Fruit fly (Drosophila melanogaster): ENCODE measurements around the gene Cyp4d14.

Gene Cyp4d14

dm6 chrX:2196086-2196732, 21.1 kb upstream of the Cyp4d14 start (continued):
- TF ChIP-seq vri (GFP tag; optimal IDR thresholded peaks at IDR 0.05) = peak; percentile 90
- TF ChIP-seq CG34406 (GFP tag; optimal IDR thresholded peaks at IDR 0.05) = peak; percentile 32
- TF ChIP-seq svp (GFP tag) = peak; percentile 100
- no peak for TF ChIP-seq fkh (GFP tag; optimal IDR thresholded peaks at IDR 0.05)
- TF ChIP-seq ss (GFP tag; optimal IDR thresholded peaks at IDR 0.05) = peak; percentile 2 to 27
- TF ChIP-seq Smox (GFP tag; optimal IDR thresholded peaks at IDR 0.05) = peak; percentile 51
- TF ChIP-seq CG15336 (GFP tag; IDR thresholded peaks at IDR 0.05) = peak; percentile 49
- TF ChIP-seq Eip75B (GFP tag; optimal IDR thresholded peaks at IDR 0.05) = peak; percentile 8
- peak; percentile 69; the same call in 1 of the 3 replicates for TF ChIP-seq eg (GFP tag; IDR thresholded peaks at IDR 0.05)
- peak; percentile 47 for TF ChIP-seq Hr4 (GFP tag; optimal IDR thresholded peaks at IDR 0.05)
- no peak for TF ChIP-seq Eip93F (GFP tag; optimal IDR thresholded peaks at IDR 0.05)
- TF ChIP-seq CG8319 (GFP tag; optimal IDR thresholded peaks at IDR 0.05) = no peak
- TF ChIP-seq Ets96B (tag; optimal IDR thresholded peaks at IDR 0.05) = peak; percentile 12
- TF ChIP-seq cyc (GFP tag; optimal IDR thresholded peaks at IDR 0.05) = peak; percentile 40
- TF ChIP-seq Sox102F (GFP tag; optimal IDR thresholded peaks at IDR 0.05) = peak; percentile 32

DNA sequence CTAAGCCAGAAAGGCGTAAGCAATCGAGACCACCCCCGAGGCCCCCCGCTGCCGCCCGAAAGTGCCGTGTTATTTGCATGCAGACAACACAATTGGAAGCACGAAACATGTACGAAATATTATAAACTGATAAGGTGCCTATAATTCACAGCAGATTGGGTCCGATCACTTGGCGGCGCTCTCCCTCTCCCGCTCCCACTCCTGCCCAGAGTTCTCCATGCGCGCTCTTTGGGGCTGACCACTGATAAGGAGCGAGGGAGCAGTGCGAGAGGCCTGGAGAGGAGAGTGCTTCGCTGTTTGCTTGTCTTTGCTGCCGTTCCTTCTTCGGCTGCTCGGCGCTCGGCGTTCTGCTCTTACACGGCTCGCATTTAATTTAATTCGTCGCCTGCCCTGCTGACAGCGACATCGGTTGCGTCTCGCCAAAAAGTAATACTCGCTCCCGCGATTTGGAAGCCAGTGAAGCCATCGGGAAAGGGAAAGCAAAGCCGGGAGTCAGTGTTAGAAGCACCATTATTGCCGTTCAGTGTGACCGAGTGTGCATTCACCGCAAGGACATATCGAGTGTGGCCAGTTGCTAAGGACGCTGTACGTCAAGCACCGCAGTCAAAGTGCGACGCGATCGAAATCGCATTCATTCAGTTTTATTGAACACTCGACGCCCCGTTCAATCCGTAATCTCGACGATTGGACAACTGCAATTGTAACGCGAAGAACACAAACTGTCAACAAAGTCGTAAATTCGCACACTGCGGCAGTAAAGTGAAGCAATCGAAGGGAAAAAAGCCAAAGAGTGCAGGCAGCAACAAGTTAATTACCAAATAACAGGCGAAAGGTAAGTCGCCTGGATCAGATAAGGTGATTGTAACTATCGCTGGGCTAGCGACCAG, 19.3 kb upstream of the Cyp4d14 start:
- TF ChIP-seq CG6276 (GFP tag; optimal IDR thresholded peaks at IDR 0.05) (no peak), CG6854 (GFP tag; optimal IDR thresholded peaks at IDR 0.05) (peak; percentile 7), Eip93F (GFP tag; optimal IDR thresholded peaks at IDR 0.05) (peak; percentile 38), OdsH (GFP tag; optimal IDR thresholded peaks at IDR 0.05) (no peak), fkh (GFP tag; optimal IDR thresholded peaks at IDR 0.05) (peak; percentile 17), vri (GFP tag; optimal IDR thresholded peaks at IDR 0.05) (peak; percentile 75), CG8632 (GFP tag; optimal IDR thresholded peaks at IDR 0.05) (no peak), achi (GFP tag; optimal IDR thresholded peaks at IDR 0.05) (no peak), esn (GFP tag; optimal IDR thresholded peaks at IDR 0.05) (no peak), CG3919 (GFP tag; optimal IDR thresholded peaks at IDR 0.05) (peak; percentile 8), Sox102F (GFP tag; optimal IDR thresholded peaks at IDR 0.05) (no peak), svp (GFP tag) (peak; percentile 84), CG15336 (GFP tag; IDR thresholded peaks at IDR 0.05) (peak; percentile 34; the same call in 1 of the 2 replicates), cyc (GFP tag; optimal IDR thresholded peaks at IDR 0.05) (no peak), CG16779 (tag; optimal IDR thresholded peaks at IDR 0.05) (peak; percentile 14), lz (GFP tag; optimal IDR thresholded peaks at IDR 0.05) (no peak), fd59A (GFP tag; optimal IDR thresholded peaks at IDR 0.05) (no peak), Eip78C (GFP tag) (peak; percentile 19), net (GFP tag; optimal IDR thresholded peaks at IDR 0.05) (peak; percentile 16)

dm6 chrX:2193809-2194207, 18.7 kb upstream of the Cyp4d14 start, which contains the start of gene CG14053:
Gene CG14053, minus strand, starts transcription at chrX:2193909.
- no peak for TF ChIP-seq svp (GFP tag)
- no peak for TF ChIP-seq esn (GFP tag; optimal IDR thresholded peaks at IDR 0.05)
- no peak for TF ChIP-seq CG34406 (GFP tag; optimal IDR thresholded peaks at IDR 0.05)
- TF ChIP-seq vri (GFP tag; optimal IDR thresholded peaks at IDR 0.05) = no peak
- TF ChIP-seq CG7368 (GFP tag; optimal IDR thresholded peaks at IDR 0.05) = no peak
- TF ChIP-seq CG6163 (GFP tag; IDR thresholded peaks at IDR 0.05) = no peak
- TF ChIP-seq CG3919 (GFP tag; optimal IDR thresholded peaks at IDR 0.05) = no peak
- no peak for TF ChIP-seq CG32006 (GFP tag; optimal IDR thresholded peaks at IDR 0.05)
- TF ChIP-seq dsx (GFP tag; optimal IDR thresholded peaks at IDR 0.05; ENCODE audit: poor library complexity, severe bottlenecking) = no peak
- no peak for TF ChIP-seq CG15336 (GFP tag; IDR thresholded peaks at IDR 0.05)
- TF ChIP-seq Smox (GFP tag; optimal IDR thresholded peaks at IDR 0.05) = no peak
- no peak for TF ChIP-seq CG11902 (GFP tag; optimal IDR thresholded peaks at IDR 0.05)
- TF ChIP-seq Ets21C (GFP tag; optimal IDR thresholded peaks at IDR 0.05) = no peak
- no peak for TF ChIP-seq Eip75B (GFP tag; optimal IDR thresholded peaks at IDR 0.05)
- no peak for TF ChIP-seq CG9139 (GFP tag; optimal IDR thresholded peaks at IDR 0.05)
- no peak for TF ChIP-seq fd59A (GFP tag; optimal IDR thresholded peaks at IDR 0.05)
- no peak for TF ChIP-seq CG11762 (GFP tag; optimal IDR thresholded peaks at IDR 0.05; ENCODE audit: insufficient read depth)
